Worm (Caenorhabditis elegans): ENCODE data around the gene fbxa-100.

DNA sequence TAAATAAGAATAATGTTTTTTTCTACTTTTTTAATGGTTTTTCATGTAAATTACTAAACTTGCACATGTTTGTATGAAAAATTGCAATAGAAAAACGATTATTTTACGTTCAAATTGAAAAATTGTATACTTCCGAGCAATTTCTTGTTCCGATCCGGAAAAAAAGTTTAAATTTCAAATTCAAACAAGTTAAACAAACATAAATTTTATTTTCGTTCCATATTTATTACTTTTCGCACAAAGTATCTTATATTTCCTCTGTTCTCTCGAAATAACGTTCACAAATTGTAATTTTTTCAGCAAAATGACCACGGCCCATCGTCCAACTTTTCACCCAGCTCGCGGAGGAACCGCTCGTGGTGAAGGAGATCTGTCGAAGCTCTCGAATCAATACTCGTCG lies 38.8 kb downstream of the fbxa-100 start, which contains the start of gene cwc-15:
- no peak for TF ChIP-seq dao-5 (tag; optimal IDR thresholded peaks at IDR 0.05)
- no peak for TF ChIP-seq W03F9.2 (tag; optimal IDR thresholded peaks at IDR 0.05)
- TF ChIP-seq him-1 (tag; optimal IDR thresholded peaks at IDR 0.05) = no peak

Data from whole organism, L4/young adult.